Worm (Caenorhabditis elegans): ENCODE measurements around the gene C55A1.4.

ce11 chrV:15664053-15664661 is 21.1 kb upstream of the C55A1.4 start:
- no peak for TF ChIP-seq ets-4 (tag; optimal IDR thresholded peaks at IDR 0.05)
- TF ChIP-seq hlh-13 (GFP tag; optimal IDR thresholded peaks at IDR 0.05) = no peak
- no peak for TF ChIP-seq hlh-6 (tag; optimal IDR thresholded peaks at IDR 0.05)
- peak; percentile 17 for TF ChIP-seq rnt-1 (tag; optimal IDR thresholded peaks at IDR 0.05)
- no peak for TF ChIP-seq ceh-30 (tag; optimal IDR thresholded peaks at IDR 0.05)
- TF ChIP-seq lin-11 (tag; optimal IDR thresholded peaks at IDR 0.05) = no peak
- TF ChIP-seq unc-42 (tag; optimal IDR thresholded peaks at IDR 0.05) = no peak
